Worm (Caenorhabditis elegans) whole organism, late embryonic: ENCODE results near the gene rme-6.

ENCODE experiments used
- ama-1 ChIP-seq: fragments of 150-350 bp; optimal IDR thresholded peaks from 2 replicates; lab custom pipeline; 2014
- dmd-4 ChIP-seq: sonication (generic microtip); optimal IDR thresholded peaks from 2 replicates; lab custom pipeline; 2016; ENCODE audit warnings: borderline replicate concordance, missing genetic modification characterization, missing compliant biosample characterization
- dve-1 ChIP-seq: sonication (generic microtip); optimal IDR thresholded peaks from 2 replicates; lab custom pipeline; 2017; ENCODE audit warnings: antibody characterized with exemption, mild to moderate bottlenecking, missing genetic modification characterization, missing compliant biosample characterization

ce11 chrX:1089133-1089532 is 7.8 kb upstream of the rme-6 start:
- no peak for TF ChIP-seq dve-1
- TF ChIP-seq dmd-4 (tag; lab: Kevin White, UChicago), result no peak
- no peak for TF ChIP-seq ama-1 (lab: Kevin White, UChicago)
